Fruit fly (Drosophila melanogaster) whole organism, prepupa: ENCODE measurements around the gene CG13314.

Source experiments
- CG16779 ChIP-seq: fragments of 200-800 bp; sonication (Bioruptor generic); optimal IDR thresholded peaks from 3 replicates; lab custom pipeline; 2017; ENCODE audit warnings: missing biosample characterization, mild to moderate bottlenecking, missing genetic modification characterization
- acj6 ChIP-seq: fragments of 200-800 bp; sonication (Bioruptor generic); optimal IDR thresholded peaks from 3 replicates; lab custom pipeline; 2016; ENCODE audit warnings: missing biosample characterization, missing genetic modification characterization

DNA sequence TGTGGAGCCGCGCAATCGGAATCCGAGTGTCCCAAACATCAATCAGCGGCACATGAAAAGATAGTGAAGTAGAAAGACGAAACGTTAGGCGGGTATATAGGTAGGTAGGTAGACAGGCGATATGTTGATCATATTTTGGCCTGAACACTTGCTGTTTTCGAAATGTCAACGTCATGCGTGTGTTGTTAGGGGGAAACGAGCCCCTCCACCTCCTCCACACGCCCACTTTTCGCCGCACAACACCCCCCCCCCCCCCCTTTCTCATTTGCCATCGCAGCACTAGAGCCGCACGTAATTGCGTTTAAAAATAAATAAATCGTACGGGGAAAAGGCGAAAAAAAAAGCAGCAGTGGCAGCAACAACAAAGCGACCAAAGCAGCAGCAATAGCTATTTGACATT lies 31.8 kb upstream of the CG13314 start:
- TF ChIP-seq CG16779 (tag; lab: Kevin White, UChicago) (no peak), acj6 (GFP tag; lab: Kevin White, UChicago) (no peak)
